Worm (Caenorhabditis elegans) whole organism, L4/young adult: ENCODE measurements around the gene F38A1.6.

Experiments used
- W03F9.2 ChIP-seq: fragments of 150-350 bp; optimal IDR thresholded peaks from 2 replicates; lab custom pipeline; 2014; ENCODE audit warnings: missing biosample characterization, missing genetic modification characterization
- dao-5 ChIP-seq: sonication (generic microtip); optimal IDR thresholded peaks from 2 replicates; lab custom pipeline; 2016; ENCODE audit warnings: missing genotype, missing genetic modification characterization, moderate library complexity, missing compliant biosample characterization
- him-1 ChIP-seq: sonication (generic microtip); optimal IDR thresholded peaks from 2 replicates; lab custom pipeline; 2016; ENCODE audit warnings: missing genotype, missing genetic modification reagents, missing genetic modification characterization, missing compliant biosample characterization

Gene F38A1.6

DNA sequence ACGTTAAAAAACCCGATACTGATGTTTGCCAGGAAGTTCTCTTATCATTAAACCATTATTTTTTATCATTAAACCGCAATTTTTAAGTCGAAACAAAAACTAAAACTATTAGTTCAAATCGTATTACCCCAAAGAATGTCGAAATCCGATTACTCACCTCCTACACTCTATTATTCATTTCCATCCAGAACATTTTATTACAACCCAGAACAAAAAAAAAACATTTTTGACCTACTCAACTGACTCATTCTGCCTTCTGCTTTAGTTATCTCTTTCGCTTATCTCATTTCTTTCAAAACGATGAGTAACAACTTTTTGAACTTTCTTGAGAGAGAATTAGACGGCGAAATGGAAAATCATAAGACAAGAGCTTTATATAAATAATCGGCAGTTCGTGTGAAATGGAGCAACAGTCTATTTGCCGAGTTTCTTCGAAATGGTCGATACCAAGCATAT lies 23.0 kb upstream of the F38A1.6 start, which contains the start of gene W09G12.7:
Gene W09G12.7 (plus strand): TSS at position 406 of the 456 bp plus-strand sequence.
- no peak for TF ChIP-seq W03F9.2 (tag; lab: Kevin White, UChicago)
- TF ChIP-seq him-1 = no peak
- no peak for TF ChIP-seq dao-5

DNA sequence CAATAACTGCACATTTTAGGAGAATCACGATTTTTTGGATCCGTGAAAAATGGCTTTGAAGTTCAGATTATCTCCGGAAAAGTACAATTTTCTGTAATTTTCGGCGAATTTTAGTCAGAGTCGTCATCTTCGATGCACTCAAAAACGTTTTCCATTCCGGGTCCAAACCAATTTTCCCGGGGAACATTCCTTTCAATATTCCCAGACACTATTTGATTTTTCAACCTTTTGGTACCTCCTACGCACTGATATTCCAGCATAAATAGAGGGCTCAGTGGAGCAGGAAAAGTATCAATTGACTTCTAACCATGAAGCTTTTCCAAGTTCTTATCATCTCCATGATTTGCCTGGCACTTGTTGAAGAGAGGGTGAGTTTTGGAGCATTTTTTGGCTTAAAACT lies 20.1 kb upstream of the F38A1.6 start, which contains the start of gene W09G12.6:
Gene W09G12.6 (plus strand): TSS at position 301 of the 400 bp plus-strand sequence.
- TF ChIP-seq him-1 = no peak
- TF ChIP-seq W03F9.2 (tag; lab: Kevin White, UChicago) = no peak
- TF ChIP-seq dao-5 = no peak

ce11 chrIV:1232419-1233145 lies 19.1 kb upstream of the F38A1.6 start:
- TF ChIP-seq him-1 (no peak), W03F9.2 (tag; lab: Kevin White, UChicago) (no peak), dao-5 (no peak)

DNA sequence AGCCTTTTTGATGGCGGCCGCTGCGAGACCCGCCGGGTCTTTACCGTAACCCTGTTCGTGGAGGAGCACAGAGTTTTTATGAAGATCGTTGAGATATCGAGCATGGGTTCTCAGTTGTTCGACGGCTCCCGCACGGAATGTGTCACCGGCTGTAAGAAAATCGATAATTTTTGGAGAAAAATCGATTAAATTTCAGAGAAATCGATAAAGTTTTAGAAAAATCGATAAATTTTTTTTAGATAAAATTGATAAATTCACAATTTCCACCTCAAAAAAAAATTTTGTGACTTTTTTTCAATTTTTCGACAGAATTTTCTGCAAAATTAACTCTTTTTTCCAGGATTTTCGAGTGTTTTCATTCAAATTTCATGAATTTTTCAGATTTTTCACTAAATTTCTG lies 16.9 kb upstream of the F38A1.6 start:
- TF ChIP-seq him-1 (no peak), W03F9.2 (tag; lab: Kevin White, UChicago) (no peak), dao-5 (no peak)

- no peak for TF ChIP-seq W03F9.2 (tag; lab: Kevin White, UChicago)
- no peak for TF ChIP-seq dao-5
- no peak for TF ChIP-seq him-1
Observed at ce11 chrIV:1235785-1236184, 15.9 kb upstream of the F38A1.6 start.

DNA sequence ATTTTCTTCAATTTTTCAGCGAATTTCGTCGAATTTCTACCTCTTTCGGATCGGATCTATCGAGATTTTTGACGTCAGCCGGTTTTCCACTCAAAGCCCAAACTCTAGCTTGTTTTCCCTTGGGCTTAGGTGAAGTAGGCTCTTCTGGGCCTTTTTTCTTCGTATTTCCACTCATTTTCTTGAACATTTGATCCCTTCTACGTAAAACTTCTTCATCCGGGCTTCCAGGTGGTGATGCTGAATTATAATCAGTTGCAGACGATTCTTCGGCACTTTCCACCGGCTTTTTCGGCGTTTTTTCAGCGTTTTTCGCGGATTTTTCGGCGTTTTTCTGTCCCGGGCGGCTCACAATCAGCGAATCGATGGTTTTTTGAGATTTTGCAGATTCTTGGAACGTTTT lies 13.5 kb upstream of the F38A1.6 start:
- TF ChIP-seq him-1 (no peak), dao-5 (no peak), W03F9.2 (tag; lab: Kevin White, UChicago) (no peak)

DNA sequence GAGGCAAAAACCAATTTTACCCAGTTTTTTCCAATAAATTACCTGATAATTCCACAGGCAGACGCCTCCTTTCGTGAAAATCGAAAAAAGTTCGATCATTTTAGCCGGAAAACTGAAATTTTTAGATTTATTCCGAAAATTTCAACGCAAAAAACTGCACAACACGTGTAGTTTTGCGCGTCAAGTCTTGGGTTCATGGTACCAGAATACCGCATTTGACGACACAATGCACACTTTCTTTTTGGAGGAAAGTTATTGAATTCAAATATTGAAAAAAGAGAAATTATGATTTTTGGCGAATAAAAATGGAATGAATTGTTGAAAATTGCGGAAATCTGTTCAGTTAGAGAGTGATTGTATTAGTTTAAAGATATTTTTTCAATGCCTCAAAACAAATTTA lies 12.0 kb upstream of the F38A1.6 start, which contains the start of gene F38A1.8:
Gene F38A1.8 (minus strand): TSS at position 167 of the 400 bp plus-strand sequence.
- TF ChIP-seq dao-5 (no peak), W03F9.2 (tag; lab: Kevin White, UChicago) (no peak), him-1 (no peak)

DNA sequence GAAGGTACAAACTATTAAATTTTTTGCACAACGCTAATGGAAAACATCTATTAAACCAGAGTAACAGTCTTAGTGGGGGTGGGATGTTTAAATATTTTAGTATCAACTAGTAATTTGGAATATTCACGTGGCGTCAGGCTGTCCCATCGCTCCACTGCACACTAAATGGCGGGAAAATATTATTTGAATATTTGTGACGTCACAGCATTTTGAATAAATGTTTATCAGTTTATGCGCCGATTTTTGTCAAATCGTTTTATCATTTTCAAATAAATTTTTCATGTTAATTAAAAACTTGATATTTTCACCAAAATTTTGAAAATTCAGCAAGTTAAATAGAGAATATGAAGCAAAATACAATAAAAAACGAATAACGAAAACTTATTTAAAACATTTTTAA lies 8.4 kb upstream of the F38A1.6 start, which contains the start of gene F38A1.15:
Gene F38A1.15 (minus strand): TSS at position 101 of the 400 bp plus-strand sequence.
- TF ChIP-seq W03F9.2 (tag; lab: Kevin White, UChicago) (no peak), dao-5 (no peak), him-1 (no peak)

DNA sequence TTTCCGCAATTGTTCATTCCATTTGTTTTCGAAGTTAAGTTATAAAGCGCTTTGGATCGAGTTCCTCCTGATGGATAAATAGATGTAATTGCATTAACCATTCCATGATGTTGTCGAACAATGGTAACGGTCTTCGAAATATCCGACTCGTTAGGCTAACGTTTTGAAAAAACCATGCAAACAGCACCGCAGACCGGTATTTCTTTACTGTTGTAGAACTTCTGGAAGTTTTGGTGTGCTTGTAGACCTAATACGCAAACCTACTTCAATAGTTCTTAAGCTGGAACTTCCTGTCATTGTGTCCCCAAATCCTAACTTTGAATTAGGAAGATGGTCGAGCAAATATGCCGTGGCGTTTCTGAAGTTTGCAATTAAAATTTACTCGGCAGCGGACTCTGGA lies 6.4 kb upstream of the F38A1.6 start, which contains the start of gene F38A1.9:
Gene F38A1.9 (minus strand): TSS at position 101 of the 400 bp plus-strand sequence.
- TF ChIP-seq dao-5 = no peak
- no peak for TF ChIP-seq W03F9.2 (tag; lab: Kevin White, UChicago)
- no peak for TF ChIP-seq him-1

DNA sequence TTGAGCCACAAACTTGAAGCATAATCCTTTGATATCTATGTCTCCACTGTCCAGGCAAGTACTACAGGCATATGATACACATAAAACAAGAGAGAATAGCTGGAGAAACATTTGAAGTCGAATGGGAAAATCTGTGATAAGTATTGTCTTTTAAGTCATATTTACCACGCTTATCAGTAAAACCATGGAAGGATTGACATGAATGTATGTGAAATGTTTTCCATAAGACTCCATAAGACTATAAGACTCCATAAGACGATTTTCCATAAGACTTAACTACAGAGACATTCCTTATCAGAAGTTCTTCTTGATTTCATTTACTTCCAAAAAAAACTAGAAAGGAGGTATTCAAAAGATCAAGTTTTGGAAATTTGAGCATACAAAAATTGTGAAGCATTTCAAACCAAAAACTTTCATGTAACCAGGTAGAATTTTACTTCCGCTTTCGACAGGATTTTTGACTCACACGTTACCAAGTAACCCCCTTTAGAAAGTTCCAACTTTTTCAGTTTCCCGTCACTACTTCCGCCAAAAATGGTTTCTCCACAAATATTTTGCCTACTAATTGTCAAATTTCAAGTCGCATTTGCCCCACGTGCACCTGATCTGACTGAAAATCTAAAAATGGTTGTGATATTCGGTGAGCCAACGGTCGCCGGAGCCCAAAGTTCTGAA lies 4.8 kb upstream of the F38A1.6 start, which contains the start of the genes clec-165 and F38A1.11:
Gene clec-165 (minus strand): TSS at position 125 of the 675 bp plus-strand sequence.
Gene F38A1.11 (plus strand): TSS at position 625 of the 675 bp plus-strand sequence.
- TF ChIP-seq him-1 (no peak), dao-5 (no peak)

DNA sequence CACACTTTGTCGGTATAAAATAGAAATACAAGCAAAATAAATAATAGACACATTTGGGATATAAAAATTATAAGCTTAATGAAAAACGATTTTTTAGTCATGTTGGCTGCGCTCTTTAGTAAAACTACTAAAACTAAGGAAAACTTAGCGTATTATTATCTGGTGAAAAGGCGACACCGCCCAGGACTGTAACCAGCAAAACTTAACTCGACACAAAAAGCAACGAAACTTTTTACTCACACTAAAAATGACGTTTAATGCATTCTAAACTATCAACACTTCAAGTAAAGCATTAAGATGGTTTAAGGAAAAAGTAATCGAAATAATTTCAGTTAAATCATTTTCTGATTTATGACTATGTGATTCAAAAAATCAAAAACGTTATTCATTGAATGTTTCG lies 4.0 kb downstream of the F38A1.6 start, which contains the start of gene clec-167:
Gene clec-167 (minus strand): TSS at position 101 of the 400 bp plus-strand sequence.
- TF ChIP-seq W03F9.2 (tag; lab: Kevin White, UChicago) (no peak), dao-5 (no peak), him-1 (no peak)

- TF ChIP-seq W03F9.2 (tag; lab: Kevin White, UChicago) (no peak), dao-5 (no peak), him-1 (no peak)
Observed at ce11 chrIV:1256723-1257122, 5.1 kb downstream of the F38A1.6 start, which contains the start of gene clec-168. Gene clec-168, plus strand, starts transcription at chrIV:1256969.

- TF ChIP-seq W03F9.2 (tag; lab: Kevin White, UChicago) = no peak
- TF ChIP-seq dao-5 = no peak
- TF ChIP-seq him-1 = no peak
Observed at ce11 chrIV:1260474-1260873, 8.8 kb downstream of the F38A1.6 start.

ce11 chrIV:1261024-1261423 lies 9.4 kb downstream of the F38A1.6 start, which contains the start of gene clec-169:
Gene clec-169, plus strand, starts transcription at chrIV:1261324.
- TF ChIP-seq him-1 (no peak), W03F9.2 (tag; lab: Kevin White, UChicago) (no peak), dao-5 (no peak)
